Fruit fly (Drosophila melanogaster) whole organism, embryonic: ENCODE results near the gene CG31178.

ENCODE experiments used
- Abd-B ChIP-seq: fragments of 200-800 bp; sonication (Bioruptor generic); optimal IDR thresholded peaks from 2 replicates; lab custom pipeline; 2018; ENCODE audit warnings: missing biosample characterization, mild to moderate bottlenecking, missing genetic modification characterization, moderate library complexity
- Atf6 ChIP-seq: fragments of 200-800 bp; sonication (Bioruptor generic); IDR thresholded peaks from 2 replicates; pipeline ENCODE4 v1.3.6; 2022; ENCODE audit warnings: missing biosample characterization, missing genetic modification characterization
- Blimp-1 ChIP-seq: fragments of 200-800 bp; sonication (Bioruptor generic); optimal IDR thresholded peaks from 3 replicates; lab custom pipeline; 2018; ENCODE audit warnings: missing biosample characterization, missing genetic modification characterization, mild to moderate bottlenecking, moderate library complexity, missing genetic modification reagents
- CG10209 ChIP-seq: fragments of 200-800 bp; sonication (Bioruptor generic); optimal IDR thresholded peaks from 3 replicates; lab custom pipeline; 2017; ENCODE audit warnings: missing biosample characterization, mild to moderate bottlenecking, missing genetic modification characterization, missing genetic modification reagents
- CG11456 ChIP-seq: fragments of 200-800 bp; sonication (Bioruptor generic); IDR thresholded peaks from 3 replicates; pipeline ENCODE4 v1.3.6; 2022; ENCODE audit warnings: missing biosample characterization, missing genetic modification characterization
- CG1647 ChIP-seq: fragments of 200-800 bp; sonication (Bioruptor generic); optimal IDR thresholded peaks from 3 replicates; lab custom pipeline; 2016; ENCODE audit warnings: missing biosample characterization, missing genetic modification characterization
- CG16815 ChIP-seq: fragments of 200-800 bp; sonication (Bioruptor generic); optimal IDR thresholded peaks from 3 replicates; lab custom pipeline; 2017; ENCODE audit warnings: missing biosample characterization, mild to moderate bottlenecking, missing genetic modification characterization
- CG2120 ChIP-seq: fragments of 200-800 bp; sonication (Bioruptor generic); optimal IDR thresholded peaks from 3 replicates; lab custom pipeline; 2016; ENCODE audit warnings: missing biosample characterization, missing genetic modification characterization
- CG30431 ChIP-seq: fragments of 200-800 bp; sonication (Bioruptor generic); optimal IDR thresholded peaks from 2 replicates; lab custom pipeline; 2017; ENCODE audit warnings: missing biosample characterization, missing genetic modification characterization
- CG3065 ChIP-seq: fragments of 200-800 bp; sonication (Bioruptor generic); optimal IDR thresholded peaks from 2 replicates; lab custom pipeline; 2016; ENCODE audit warnings: missing biosample characterization, missing genetic modification characterization
- CG32772 ChIP-seq: fragments of 200-800 bp; sonication (Bioruptor generic); IDR thresholded peaks from 2 replicates; pipeline ENCODE4 v1.3.6; 2022; ENCODE audit warnings: missing biosample characterization, missing genetic modification characterization
- CG4328 ChIP-seq: fragments of 200-800 bp; sonication (Bioruptor generic); optimal IDR thresholded peaks from 3 replicates; lab custom pipeline; 2017; ENCODE audit warnings: missing biosample characterization, missing genetic modification reagents, missing genetic modification characterization
- CG4707 ChIP-seq: fragments of 200-800 bp; sonication (Bioruptor generic); optimal IDR thresholded peaks from 2 replicates; lab custom pipeline; 2018; ENCODE audit warnings: missing biosample characterization, mild to moderate bottlenecking, missing genetic modification characterization, moderate library complexity
- CG6765 ChIP-seq: fragments of 200-800 bp; sonication (Bioruptor generic); optimal IDR thresholded peaks from 3 replicates; lab custom pipeline; 2017; ENCODE audit warnings: missing biosample characterization, mild to moderate bottlenecking, missing genetic modification characterization
- CG6813 ChIP-seq: fragments of 200-800 bp; sonication (Bioruptor generic); optimal IDR thresholded peaks from 2 replicates; lab custom pipeline; 2017; ENCODE audit warnings: missing biosample characterization, missing genetic modification characterization, mild to moderate bottlenecking, moderate library complexity, missing genetic modification reagents
- CG7556 ChIP-seq: fragments of 200-800 bp; sonication (Bioruptor generic); optimal IDR thresholded peaks from 2 replicates; lab custom pipeline; 2017; ENCODE audit warnings: missing biosample characterization, mild to moderate bottlenecking, missing genetic modification characterization
- CG7963 ChIP-seq: fragments of 200-800 bp; sonication (Bioruptor generic); IDR thresholded peaks from 3 replicates; pipeline ENCODE4 v1.3.6; 2022; ENCODE audit warnings: missing biosample characterization, missing genetic modification characterization; ENCODE audit not compliant: partially characterized antibody
- CG8388 ChIP-seq: fragments of 200-800 bp; sonication (Bioruptor generic); optimal IDR thresholded peaks from 2 replicates; lab custom pipeline; 2019; ENCODE audit warnings: missing biosample characterization, mild to moderate bottlenecking, missing genetic modification characterization, moderate library complexity
- CG9437 ChIP-seq: fragments of 200-800 bp; sonication (Bioruptor generic); optimal IDR thresholded peaks from 2 replicates; lab custom pipeline; 2018; ENCODE audit warnings: missing biosample characterization, mild to moderate bottlenecking, missing genetic modification characterization
- Deaf1 ChIP-seq: fragments of 200-800 bp; optimal IDR thresholded peaks from 3 replicates; lab custom pipeline; 2019; ENCODE audit warnings: missing biosample characterization, mild to moderate bottlenecking, missing genetic modification characterization, moderate library complexity
- Doc3 ChIP-seq: fragments of 200-800 bp; sonication (Bioruptor generic); IDR thresholded peaks from 3 replicates; pipeline ENCODE4 v1.3.6; 2022; ENCODE audit warnings: missing biosample characterization, missing genetic modification characterization; ENCODE audit not compliant: partially characterized antibody
- HHEX ChIP-seq: fragments of 200-800 bp; sonication (Bioruptor generic); optimal IDR thresholded peaks from 3 replicates; lab custom pipeline; 2017; ENCODE audit warnings: missing biosample characterization, mild to moderate bottlenecking, missing genetic modification characterization, missing genetic modification reagents
- HLH4C ChIP-seq: fragments of 200-800 bp; sonication (Bioruptor generic); IDR thresholded peaks from 3 replicates; pipeline ENCODE4 v1.3.6; 2022; ENCODE audit warnings: missing biosample characterization, missing genetic modification characterization; ENCODE audit not compliant: partially characterized antibody
- Lim3 ChIP-seq: fragments of 200-800 bp; sonication (Bioruptor generic); IDR thresholded peaks from 2 replicates; pipeline ENCODE4 v1.3.6; 2022; ENCODE audit warnings: missing biosample characterization, missing genetic modification characterization
- Neu2 ChIP-seq: fragments of 200-800 bp; sonication (Bioruptor generic); optimal IDR thresholded peaks from 3 replicates; lab custom pipeline; 2016; ENCODE audit warnings: missing biosample characterization, missing genetic modification characterization, borderline replicate concordance
- PHDP ChIP-seq: fragments of 200-800 bp; sonication (Bioruptor generic); optimal IDR thresholded peaks from 3 replicates; lab custom pipeline; 2018; ENCODE audit warnings: missing biosample characterization, mild to moderate bottlenecking, missing genetic modification characterization, moderate library complexity
- Sox102F ChIP-seq: fragments of 200-800 bp; sonication (Bioruptor generic); optimal IDR thresholded peaks from 2 replicates; lab custom pipeline; 2018; ENCODE audit warnings: missing biosample characterization, mild to moderate bottlenecking, missing genetic modification characterization, moderate library complexity
- abd-A ChIP-seq: fragments of 200-800 bp; sonication (Bioruptor generic); optimal IDR thresholded peaks from 3 replicates; lab custom pipeline; 2019; ENCODE audit warnings: missing biosample characterization, mild to moderate bottlenecking, missing genetic modification characterization, moderate library complexity
- aop ChIP-seq: fragments of 200-800 bp; sonication (Bioruptor generic); IDR thresholded peaks from 2 replicates; pipeline ENCODE4 v1.3.6; 2022; ENCODE audit warnings: missing biosample characterization, missing genetic modification characterization
- bab2 ChIP-seq: fragments of 200-800 bp; sonication (Bioruptor generic); optimal IDR thresholded peaks from 2 replicates; lab custom pipeline; 2016; ENCODE audit warnings: missing biosample characterization, missing genetic modification characterization
- caup ChIP-seq: fragments of 200-800 bp; sonication (Bioruptor generic); optimal IDR thresholded peaks from 3 replicates; lab custom pipeline; 2017; ENCODE audit warnings: missing biosample characterization, mild to moderate bottlenecking, missing genetic modification characterization, moderate library complexity; ENCODE audit not compliant: severe bottlenecking
- cg ChIP-seq: fragments of 200-800 bp; sonication (Bioruptor generic); optimal IDR thresholded peaks from 3 replicates; lab custom pipeline; 2019; ENCODE audit warnings: missing biosample characterization, mild to moderate bottlenecking, missing genetic modification characterization, moderate library complexity
- danr ChIP-seq: fragments of 200-800 bp; sonication (Bioruptor generic); IDR thresholded peaks from 2 replicates; pipeline ENCODE4 v1.3.6; 2022; ENCODE audit warnings: missing biosample characterization, missing genetic modification characterization
- dpn ChIP-seq, 2 experiments: fragments of 200-800 bp; sonication (Bioruptor generic); optimal IDR thresholded peaks; 3 replicates each; lab custom pipeline; 2016; ENCODE audit warnings: missing biosample characterization in 2 of 2, missing genetic modification characterization in 2 of 2
- eve ChIP-seq, 2 experiments: fragments of >200 bp; optimal IDR thresholded peaks; 2 replicates each; lab custom pipeline; 2017; ENCODE audit warnings: missing biosample characterization in 2 of 2, missing genetic modification characterization in 2 of 2
- gce ChIP-seq: fragments of 200-800 bp; sonication (Bioruptor generic); IDR thresholded peaks from 3 replicates; pipeline ENCODE4 v1.3.6; 2022; ENCODE audit warnings: missing biosample characterization, missing genetic modification characterization
- gro ChIP-seq: fragments of 200-800 bp; sonication (Bioruptor generic); optimal IDR thresholded peaks from 2 replicates; lab custom pipeline; 2016; ENCODE audit warnings: missing biosample characterization, missing genetic modification characterization
- lmd ChIP-seq: fragments of 200-800 bp; sonication (Bioruptor generic); IDR thresholded peaks from 2 replicates; pipeline ENCODE4 v1.3.6; 2022; ENCODE audit warnings: missing biosample characterization, missing genetic modification characterization
- lola ChIP-seq, 3 experiments: fragments of >200 bp in 2 of 3; fragments of 200-800 bp in 1 of 3; sonication (Bioruptor generic) in 1 of 3; optimal IDR thresholded peaks; 2 replicates each; lab custom pipeline; 2017 to 2019; ENCODE audit warnings: missing biosample characterization in 3 of 3, missing genetic modification characterization in 3 of 3, mild to moderate bottlenecking in 1 of 3, moderate library complexity in 1 of 3
- nau ChIP-seq: fragments of 200-800 bp; sonication (Bioruptor generic); optimal IDR thresholded peaks from 3 replicates; lab custom pipeline; 2017; ENCODE audit warnings: missing biosample characterization, mild to moderate bottlenecking, missing genetic modification characterization, missing genetic modification reagents
- nom ChIP-seq: fragments of 200-800 bp; sonication (Bioruptor generic); optimal IDR thresholded peaks from 2 replicates; lab custom pipeline; 2017; ENCODE audit warnings: missing biosample characterization, missing genetic modification characterization, mild to moderate bottlenecking, moderate library complexity, missing genetic modification reagents
- org-1 ChIP-seq: fragments of 200-800 bp; sonication (Bioruptor generic); optimal IDR thresholded peaks from 2 replicates; lab custom pipeline; 2017; ENCODE audit warnings: missing biosample characterization, missing genetic modification characterization
- phol ChIP-seq: fragments of 200-800 bp; sonication (Bioruptor generic); optimal IDR thresholded peaks from 3 replicates; lab custom pipeline; 2018; ENCODE audit warnings: missing biosample characterization, mild to moderate bottlenecking, missing genetic modification characterization, moderate library complexity
- pnt ChIP-seq: fragments of 200-800 bp; sonication (Bioruptor generic); optimal IDR thresholded peaks from 3 replicates; lab custom pipeline; 2016; ENCODE audit warnings: missing biosample characterization, missing genetic modification characterization
- prd ChIP-seq, 3 experiments: fragments of >200 bp in 2 of 3; fragments of 200-800 bp in 1 of 3; sonication (Bioruptor generic) in 1 of 3; optimal IDR thresholded peaks in 2 of 3; IDR thresholded peaks in 1 of 3; 2 replicates in 2 of 3; 3 replicates in 1 of 3; pipeline versions ENCODE4 v1.3.6 to Lab custom; 2017 to 2022; ENCODE audit warnings: missing biosample characterization in 1 of 3, missing genetic modification characterization in 1 of 3
- salm ChIP-seq: fragments of 200-800 bp; sonication (Bioruptor generic); optimal IDR thresholded peaks from 2 replicates; lab custom pipeline; 2018; ENCODE audit warnings: missing biosample characterization, mild to moderate bottlenecking, missing genetic modification characterization
- ttk ChIP-seq: fragments of 200-800 bp; sonication (Bioruptor generic); IDR thresholded peaks from 2 replicates; pipeline ENCODE4 v2.1.2; 2022; ENCODE audit warnings: missing biosample characterization, missing genetic modification characterization
- twi ChIP-seq: fragments of 200-800 bp; optimal IDR thresholded peaks from 2 replicates; lab custom pipeline; 2019; ENCODE audit warnings: missing biosample characterization, mild to moderate bottlenecking, missing genetic modification characterization, moderate library complexity
- wor ChIP-seq: fragments of 200-800 bp; sonication (Bioruptor generic); IDR thresholded peaks from 2 replicates; pipeline ENCODE4 v1.3.6; 2022; ENCODE audit warnings: missing biosample characterization, missing genetic modification characterization
- zen2 ChIP-seq: fragments of 200-800 bp; sonication (Bioruptor generic); IDR thresholded peaks from 3 replicates; pipeline ENCODE4 v1.3.6; 2022; ENCODE audit warnings: missing biosample characterization, missing genetic modification characterization; ENCODE audit not compliant: partially characterized antibody

Gene CG31178

dm6 chr3R:21830303-21830707 lies 43.2 kb upstream of the CG31178 start (continued):
- TF ChIP-seq CG32772 (no peak), wor (GFP tag; lab: Robert Waterston, UW) (no peak), dpn (GFP tag; optimal IDR thresholded peaks at IDR 0.05; lab: Kevin White, UChicago) (no peak), Atf6 (GFP tag; lab: Robert Waterston, UW) (no peak), Blimp-1 (GFP tag; lab: Kevin White, UChicago) (peak; percentile 60), CG7556 (no peak), CG6813 (no peak), ttk (GFP tag; lab: Robert Waterston, UW) (no peak), CG4707 (GFP tag; lab: Kevin White, UChicago) (no peak), nom (GFP tag; lab: Kevin White, UChicago) (no peak), lola (GFP tag; optimal IDR thresholded peaks at IDR 0.05; lab: Kevin White, UChicago) (peak in 1 of 3 experiments; percentile 76), gro (GFP tag; lab: Kevin White, UChicago) (no peak), org-1 (no peak), Doc3 (GFP tag; lab: Robert Waterston, UW) (no peak), phol (tag; lab: Kevin White, UChicago) (peak; percentile 68), salm (tag; lab: Kevin White, UChicago) (no peak), Sox102F (GFP tag; lab: Kevin White, UChicago) (peak; percentile 40), CG11456 (GFP tag; lab: Robert Waterston, UW) (no peak), CG8388 (GFP tag; lab: Kevin White, UChicago) (peak; percentile 48), Lim3 (GFP tag; lab: Robert Waterston, UW) (no peak), CG10209 (no peak), pnt (no peak), CG9437 (GFP tag; lab: Kevin White, UChicago) (peak; percentile 3), CG6765 (GFP tag; lab: Kevin White, UChicago) (no peak), CG16815 (no peak), eve (GFP tag; optimal IDR thresholded peaks at IDR 0.05; lab: Kevin White, UChicago) (no peak), aop (GFP tag; lab: Robert Waterston, UW) (no peak), HLH4C (GFP tag; lab: Robert Waterston, UW) (no peak), lmd (no peak), CG3065 (GFP tag; lab: Kevin White, UChicago) (no peak), danr (GFP tag; lab: Robert Waterston, UW) (no peak), CG4328 (no peak), cg (GFP tag; lab: Kevin White, UChicago) (no peak), Deaf1 (tag; lab: Kevin White, UChicago) (no peak), zen2 (GFP tag; lab: Robert Waterston, UW) (no peak), abd-A (tag; lab: Kevin White, UChicago) (no peak), CG2120 (GFP tag; lab: Kevin White, UChicago) (no peak), nau (GFP tag; lab: Kevin White, UChicago) (no peak), Abd-B (GFP tag; lab: Kevin White, UChicago) (peak; percentile 30), bab2 (no peak), twi (tag; lab: Kevin White, UChicago) (no peak), prd (optimal IDR thresholded peaks at IDR 0.05; lab: Kevin White, UChicago) (no peak), prd (GFP tag; IDR thresholded peaks at IDR 0.05; lab: Robert Waterston, UW) (no peak), caup (no peak), PHDP (tag; lab: Kevin White, UChicago) (no peak), CG1647 (GFP tag; lab: Kevin White, UChicago) (no peak), CG7963 (GFP tag; lab: Robert Waterston, UW) (no peak), CG30431 (no peak), Neu2 (no peak), gce (no peak), HHEX (GFP tag; lab: Kevin White, UChicago) (no peak)
